Worm (Caenorhabditis elegans) whole organism, L1 larva: ENCODE results near the gene H02F09.3.

ENCODE experiments used
- C04F5.9 ChIP-seq: sonication (generic microtip); optimal IDR thresholded peaks from 2 replicates; lab custom pipeline; 2016; ENCODE audit warnings: missing genetic modification characterization, missing compliant biosample characterization
- C16A3.4 ChIP-seq: fragments of 150-350 bp; optimal IDR thresholded peaks from 2 replicates; lab custom pipeline; 2014; ENCODE audit warnings: missing biosample characterization, missing genetic modification characterization
- aha-1 ChIP-seq: fragments of 150-350 bp; optimal IDR thresholded peaks from 2 replicates; lab custom pipeline; 2014; ENCODE audit warnings: missing biosample characterization, missing genetic modification characterization
- alr-1 ChIP-seq: fragments of 200-800 bp; sonication (Bioruptor generic); optimal IDR thresholded peaks from 2 replicates; lab custom pipeline; 2018; ENCODE audit warnings: borderline replicate concordance, mild to moderate bottlenecking, missing genetic modification characterization, missing compliant biosample characterization
- aly-2 ChIP-seq: fragments of 150-350 bp; optimal IDR thresholded peaks from 2 replicates; lab custom pipeline; 2014; ENCODE audit warnings: missing biosample characterization, missing genetic modification characterization
- blmp-1 ChIP-seq: fragments of 150-350 bp; optimal IDR thresholded peaks from 2 replicates; lab custom pipeline; 2014; ENCODE audit warnings: missing biosample characterization, missing genetic modification characterization
- ceh-63 ChIP-seq: fragments of 200-800 bp; sonication (Bioruptor generic); optimal IDR thresholded peaks from 2 replicates; lab custom pipeline; 2018; ENCODE audit warnings: mild to moderate bottlenecking, missing genetic modification characterization, missing compliant biosample characterization
- ceh-8 ChIP-seq: fragments of 200-800 bp; sonication (Bioruptor generic); optimal IDR thresholded peaks from 2 replicates; lab custom pipeline; 2018; ENCODE audit warnings: mild to moderate bottlenecking, missing genetic modification characterization, moderate library complexity, missing compliant biosample characterization
- dsc-1 ChIP-seq: sonication (generic microtip); optimal IDR thresholded peaks from 2 replicates; lab custom pipeline; 2016; ENCODE audit warnings: mild to moderate bottlenecking, missing genetic modification characterization, missing compliant biosample characterization
- efl-1 ChIP-seq, 4 experiments: fragments of 150-350 bp; optimal IDR thresholded peaks in 3 of 4; peaks in 1 of 4; 1 replicate in 1 of 4; 2 replicates in 3 of 4; lab custom pipeline; 2014; ENCODE audit warnings: missing biosample characterization in 2 of 4, missing genetic modification characterization in 2 of 4, missing genetic modification reagents in 2 of 4
- egl-13 ChIP-seq: sonication (generic microtip); optimal IDR thresholded peaks from 2 replicates; lab custom pipeline; 2016; ENCODE audit warnings: missing genotype, missing genetic modification reagents, missing genetic modification characterization, missing compliant biosample characterization
- elt-3 ChIP-seq, 6 experiments: fragments of 150-350 bp in 1 of 6; sonication (generic microtip); optimal IDR thresholded peaks; 2 replicates each; lab custom pipeline; 2017 to 2018; ENCODE audit warnings: missing biosample characterization in 6 of 6, missing genetic modification characterization in 6 of 6, inconsistent platforms in 1 of 6
- fkh-4 ChIP-seq: sonication (generic microtip); optimal IDR thresholded peaks from 2 replicates; lab custom pipeline; 2016; ENCODE audit warnings: missing compliant biosample characterization, missing genetic modification characterization, borderline replicate concordance
- grh-1 ChIP-seq: fragments of 200-800 bp; sonication (Bioruptor generic); IDR thresholded peaks from 2 replicates; pipeline ENCODE4 v1.3.6; 2022; ENCODE audit warnings: missing genetic modification reagents, missing genetic modification characterization, missing compliant biosample characterization
- hlh-17 ChIP-seq: fragments of 200-800 bp; sonication (Bioruptor generic); optimal IDR thresholded peaks from 2 replicates; lab custom pipeline; 2018; ENCODE audit warnings: missing genetic modification characterization, mild to moderate bottlenecking, missing compliant biosample characterization, moderate library complexity, borderline replicate concordance
- lin-13 ChIP-seq: fragments of 150-350 bp; optimal IDR thresholded peaks from 2 replicates; lab custom pipeline; 2014; ENCODE audit warnings: missing biosample characterization, missing genetic modification reagents, missing genetic modification characterization
- lin-14 ChIP-seq: fragments of 200-800 bp; sonication (Bioruptor generic); optimal IDR thresholded peaks from 2 replicates; lab custom pipeline; 2018; ENCODE audit warnings: mild to moderate bottlenecking, missing genetic modification characterization, moderate library complexity, missing compliant biosample characterization
- lin-15B ChIP-seq: fragments of 150-350 bp; sonication (generic microtip); optimal IDR thresholded peaks from 3 replicates; lab custom pipeline; 2014; ENCODE audit warnings: missing biosample characterization, missing genetic modification characterization
- lin-35 ChIP-seq, 2 experiments: fragments of 150-350 bp; optimal IDR thresholded peaks; 2 replicates each; lab custom pipeline; 2014; ENCODE audit warnings: missing biosample characterization in 2 of 2, missing genetic modification characterization in 2 of 2, missing genetic modification reagents in 2 of 2
- lsy-2 ChIP-seq, 2 experiments: fragments of 150-350 bp; optimal IDR thresholded peaks; 2 replicates each; lab custom pipeline; 2014; ENCODE audit warnings: missing biosample characterization in 2 of 2, missing genetic modification characterization in 2 of 2
- nhr-19 ChIP-seq: fragments of 200-800 bp; sonication (Bioruptor generic); conservative IDR thresholded peaks from 2 replicates; pipeline ENCODE4 v1.3.6; 2022; ENCODE audit warnings: missing genetic modification characterization, missing compliant biosample characterization
- nhr-237 ChIP-seq: fragments of 150-350 bp; optimal IDR thresholded peaks from 2 replicates; lab custom pipeline; 2014; ENCODE audit warnings: missing biosample characterization, missing genetic modification characterization
- nhr-47 ChIP-seq: sonication (generic microtip); optimal IDR thresholded peaks from 2 replicates; lab custom pipeline; 2016; ENCODE audit warnings: mild to moderate bottlenecking, missing genetic modification characterization, moderate library complexity, missing compliant biosample characterization
- nhr-77 ChIP-seq: fragments of 150-350 bp; optimal IDR thresholded peaks from 2 replicates; lab custom pipeline; 2014; ENCODE audit warnings: missing biosample characterization, missing genetic modification characterization
- nhr-85 ChIP-seq: sonication (generic microtip); peaks from one replicate; lab custom pipeline; 2016; ENCODE audit warnings: missing genetic modification characterization, inconsistent platforms, missing compliant biosample characterization
- nhr-90 ChIP-seq: sonication (generic microtip); optimal IDR thresholded peaks from 2 replicates; lab custom pipeline; 2016; ENCODE audit warnings: mild to moderate bottlenecking, missing genetic modification characterization, missing compliant biosample characterization; ENCODE audit not compliant: poor library complexity
- pax-3 ChIP-seq: fragments of 200-800 bp; sonication (Bioruptor generic); optimal IDR thresholded peaks from 2 replicates; lab custom pipeline; 2018; ENCODE audit warnings: mild to moderate bottlenecking, missing genetic modification characterization, moderate library complexity, missing compliant biosample characterization
- pqm-1 ChIP-seq: sonication (generic microtip); optimal IDR thresholded peaks from 3 replicates; lab custom pipeline; 2017; ENCODE audit warnings: missing biosample characterization, missing genetic modification characterization
- snpc-4 ChIP-seq: fragments of 150-350 bp; optimal IDR thresholded peaks from 2 replicates; lab custom pipeline; 2014; ENCODE audit warnings: missing biosample characterization, missing genetic modification characterization
- sox-4 ChIP-seq: sonication (generic microtip); optimal IDR thresholded peaks from 2 replicates; lab custom pipeline; 2016; ENCODE audit warnings: missing genetic modification characterization, missing compliant biosample characterization
- sptf-1 ChIP-seq: fragments of 150-350 bp; optimal IDR thresholded peaks from 2 replicates; lab custom pipeline; 2014; ENCODE audit warnings: missing biosample characterization, missing genetic modification characterization
- tlp-1 ChIP-seq: fragments of 150-350 bp; optimal IDR thresholded peaks from 2 replicates; lab custom pipeline; 2014; ENCODE audit warnings: missing biosample characterization, missing genetic modification characterization
- unc-62 ChIP-seq: fragments of 150-350 bp; optimal IDR thresholded peaks from 2 replicates; lab custom pipeline; 2014; ENCODE audit warnings: missing biosample characterization, missing genetic modification reagents, missing genetic modification characterization
- xbp-1 ChIP-seq: sonication (generic microtip); optimal IDR thresholded peaks from 2 replicates; lab custom pipeline; 2016; ENCODE audit warnings: missing genetic modification characterization, missing compliant biosample characterization

Gene H02F09.3

ce11 chrX:1578682-1579081 is 10.2 kb downstream of the H02F09.3 start:
- TF ChIP-seq blmp-1 (tag; lab: Kevin White, UChicago), result peak; percentile 99
- no peak for TF ChIP-seq nhr-19 (GFP tag; lab: Robert Waterston, UW)
- TF ChIP-seq, all 84 proteins: peak for 1

- TF ChIP-seq lin-15B (tag; lab: Kevin White, UChicago) (no peak), blmp-1 (tag; lab: Kevin White, UChicago) (peak; percentile 96)
- TF ChIP-seq, all 84 proteins: peak for 1
These were observed 15.5 kb downstream of the H02F09.3 start for ce11 chrX:1583980-1584379.

ce11 chrX:1587082-1587481 is 18.6 kb downstream of the H02F09.3 start:
- TF ChIP-seq lin-14 (GFP tag; lab: Kevin White, UChicago) (peak; percentile 2), hlh-17 (GFP tag; lab: Kevin White, UChicago) (no peak), blmp-1 (tag; lab: Kevin White, UChicago) (peak; percentile 54), ceh-8 (GFP tag; lab: Kevin White, UChicago) (no peak)

- TF ChIP-seq nhr-85 (no peak), C04F5.9 (no peak), C16A3.4 (tag; lab: Kevin White, UChicago) (no peak), aly-2 (no peak), ceh-63 (no peak), tlp-1 (tag; lab: Kevin White, UChicago) (no peak), snpc-4 (tag; lab: Kevin White, UChicago) (no peak), lin-13 (GFP tag; lab: Kevin White, UChicago) (no peak), aha-1 (tag; lab: Kevin White, UChicago) (no peak), sox-4 (tag; lab: Kevin White, UChicago) (no peak), fkh-4 (tag; lab: Kevin White, UChicago) (no peak), lsy-2 (tag; optimal IDR thresholded peaks at IDR 0.05; lab: Kevin White, UChicago) (no peak), efl-1 (optimal IDR thresholded peaks at IDR 0.05; lab: Kevin White, UChicago) (no peak), efl-1 (GFP tag; optimal IDR thresholded peaks at IDR 0.05 in 1 of 2; lab: Kevin White, UChicago) (no peak), alr-1 (tag; lab: Kevin White, UChicago) (no peak)
These were observed 20.8 kb downstream of the H02F09.3 start for ce11 chrX:1589114-1589902.

ce11 chrX:1589962-1590361 is 21.5 kb downstream of the H02F09.3 start:
- no peak for TF ChIP-seq hlh-17 (GFP tag; lab: Kevin White, UChicago)
- no peak for TF ChIP-seq C16A3.4 (tag; lab: Kevin White, UChicago)
- no peak for TF ChIP-seq pax-3
- no peak for TF ChIP-seq nhr-237 (tag; lab: Kevin White, UChicago)
- TF ChIP-seq nhr-47 (tag; lab: Kevin White, UChicago), result no peak
- TF ChIP-seq nhr-90, result peak; percentile 23
- peak in 1 of 2 experiments; percentile 12 for TF ChIP-seq lin-35 (GFP tag; optimal IDR thresholded peaks at IDR 0.05; lab: Kevin White, UChicago)
- TF ChIP-seq elt-3 (tag; optimal IDR thresholded peaks at IDR 0.05; lab: Kevin White, UChicago), result no peak
- TF ChIP-seq grh-1 (GFP tag; lab: Robert Waterston, UW), result no peak
- TF ChIP-seq nhr-85, result no peak
- no peak for TF ChIP-seq sptf-1 (tag; lab: Kevin White, UChicago)
- peak; percentile 8 for TF ChIP-seq dsc-1 (tag; lab: Kevin White, UChicago)
- TF ChIP-seq nhr-77 (tag; lab: Kevin White, UChicago), result no peak
- no peak for TF ChIP-seq egl-13
- no peak for TF ChIP-seq pqm-1 (tag; lab: Kevin White, UChicago)
- TF ChIP-seq unc-62 (GFP tag; lab: Kevin White, UChicago), result no peak
- TF ChIP-seq xbp-1 (tag; lab: Kevin White, UChicago), result no peak
